Worm (Caenorhabditis elegans) whole organism, L4/young adult: Measurements from ENCODE around the gene F52C6.2.

Experiments used
- dao-5 ChIP-seq: sonication (generic microtip); optimal IDR thresholded peaks from 2 replicates; lab custom pipeline; 2016; ENCODE audit warnings: missing genotype, missing genetic modification characterization, moderate library complexity, missing compliant biosample characterization
- him-1 ChIP-seq: sonication (generic microtip); optimal IDR thresholded peaks from 2 replicates; lab custom pipeline; 2016; ENCODE audit warnings: missing genotype, missing genetic modification reagents, missing genetic modification characterization, missing compliant biosample characterization

- TF ChIP-seq him-1 (tag; lab: Kevin White, UChicago) (no peak), dao-5 (no peak)
These were observed 43.6 kb upstream of the F52C6.2 start, which contains the start of gene math-5 for ce11 chrII:1882705-1883104.
